Fruit fly (Drosophila melanogaster): ENCODE results near the gene TpnC73F.
A peak's percentile ranks its signal among the peaks of the same experiment; 100 is the strongest.

TpnC73F gene

dm6 chr3L:17004218-17004759 is 41.6 kb upstream of the TpnC73F start (continued):
- TF ChIP-seq CG2678 (tag; optimal IDR thresholded peaks at IDR 0.05) (peak; percentile 88), sob (GFP tag; IDR thresholded peaks at IDR 0.05) (peak; percentile 70), ara (GFP tag; IDR thresholded peaks at IDR 0.05) (peak; percentile 31; the same call in 1 of the 2 replicates), gsb-n (tag; optimal IDR thresholded peaks at IDR 0.05) (peak; percentile 63), repo (GFP tag; optimal IDR thresholded peaks at IDR 0.05) (peak; percentile 89), CG2202 (tag; optimal IDR thresholded peaks at IDR 0.05) (peak; percentile 1), bowl (GFP tag; IDR thresholded peaks at IDR 0.05) (peak; percentile 55; the same call in 1 of the 2 replicates), CG6813 (GFP tag; optimal IDR thresholded peaks at IDR 0.05) (peak; percentile 60), CG9797 (GFP tag; optimal IDR thresholded peaks at IDR 0.05) (peak; percentile 18), CG13424 (tag; optimal IDR thresholded peaks at IDR 0.05) (peak; percentile 87), CG6765 (GFP tag; optimal IDR thresholded peaks at IDR 0.05) (peak; percentile 75), Rx (GFP tag; IDR thresholded peaks at IDR 0.05) (peak; percentile 80), CG1792 (GFP tag; optimal IDR thresholded peaks at IDR 0.05) (peak; percentile 87), CG8290 (GFP tag; optimal IDR thresholded peaks at IDR 0.05) (peak; percentile 49), CG8290 (tag; optimal IDR thresholded peaks at IDR 0.05) (peak in 1 of 2 experiments; percentile 56), CG12155 (GFP tag; optimal IDR thresholded peaks at IDR 0.05) (peak; percentile 73), danr (GFP tag; IDR thresholded peaks at IDR 0.05) (peak; percentile 81), Trl (optimal IDR thresholded peaks at IDR 0.05) (peak in 1 of 2 experiments; percentile 13), Trl (GFP tag; optimal IDR thresholded peaks at IDR 0.05) (peak; percentile 88), CG16863 (GFP tag; optimal IDR thresholded peaks at IDR 0.05) (peak; percentile 79), Xbp1 (GFP tag; optimal IDR thresholded peaks at IDR 0.05) (peak; percentile 84), Dp (GFP tag; optimal IDR thresholded peaks at IDR 0.05) (no peak), ind (GFP tag; optimal IDR thresholded peaks at IDR 0.05) (peak; percentile 85), Oli (tag; optimal IDR thresholded peaks at IDR 0.05) (peak; percentile 93), CG8478 (optimal IDR thresholded peaks at IDR 0.05) (no peak), CG13775 (GFP tag; optimal IDR thresholded peaks at IDR 0.05) (peak; percentile 80), dysf (GFP tag; IDR thresholded peaks at IDR 0.05) (peak; percentile 94), CG10147 (GFP tag; optimal IDR thresholded peaks at IDR 0.05) (peak; percentile 87), NfI (GFP tag; optimal IDR thresholded peaks at IDR 0.05) (peak; percentile 83), CG31441 (GFP tag; IDR thresholded peaks at IDR 0.05) (peak; percentile 84), CG15073 (GFP tag; optimal IDR thresholded peaks at IDR 0.05) (peak; percentile 35), disco-r (GFP tag; optimal IDR thresholded peaks at IDR 0.05) (peak; percentile 86), CG11723 (GFP tag; optimal IDR thresholded peaks at IDR 0.05) (peak; percentile 74), Sox100B (GFP tag; optimal IDR thresholded peaks at IDR 0.05) (peak; percentile 89), BEAF-32 (GFP tag; optimal IDR thresholded peaks at IDR 0.05) (no peak), CG13296 (GFP tag; optimal IDR thresholded peaks at IDR 0.05) (peak; percentile 34), CG5180 (GFP tag; optimal IDR thresholded peaks at IDR 0.05) (peak; percentile 76), Atf-2 (GFP tag; optimal IDR thresholded peaks at IDR 0.05) (peak; percentile 89), fru (optimal IDR thresholded peaks at IDR 0.05) (no peak), CG18262 (tag; optimal IDR thresholded peaks at IDR 0.05) (peak; percentile 87), CG8388 (GFP tag; optimal IDR thresholded peaks at IDR 0.05) (peak; percentile 83), zen (tag; optimal IDR thresholded peaks at IDR 0.05) (peak; percentile 29), ftz-f1 (GFP tag; optimal IDR thresholded peaks at IDR 0.05) (no peak), CG9817 (tag; optimal IDR thresholded peaks at IDR 0.05) (peak; percentile 86), Chrac-16 (GFP tag; optimal IDR thresholded peaks at IDR 0.05) (peak; percentile 78), hbn (GFP tag; IDR thresholded peaks at IDR 0.05; ENCODE audit: partially characterized antibody) (no peak), ato (GFP tag; IDR thresholded peaks at IDR 0.05; ENCODE audit: partially characterized antibody) (no peak), CG10979 (tag; optimal IDR thresholded peaks at IDR 0.05) (peak; percentile 79), gfzf (GFP tag; optimal IDR thresholded peaks at IDR 0.05) (no peak), shn (GFP tag; optimal IDR thresholded peaks at IDR 0.05) (peak; percentile 92), nom (GFP tag; optimal IDR thresholded peaks at IDR 0.05) (peak; percentile 89)
